Fruit fly (Drosophila melanogaster) whole organism, pupa: ENCODE results near the gene Tsp26A.

Source experiments
- CG10348 ChIP-seq: fragments of 200-800 bp; sonication (Bioruptor generic); IDR thresholded peaks from 2 replicates; pipeline ENCODE4 v1.3.6; 2022; ENCODE audit warnings: missing biosample characterization, missing genetic modification characterization
- CG12605 ChIP-seq: fragments of 200-800 bp; sonication (Bioruptor generic); IDR thresholded peaks from 2 replicates; pipeline ENCODE4 v1.3.6; 2022; ENCODE audit warnings: missing biosample characterization, missing genetic modification characterization
- CG13204 ChIP-seq: fragments of 200-800 bp; sonication (Bioruptor generic); optimal IDR thresholded peaks from 2 replicates; lab custom pipeline; 2018; ENCODE audit warnings: missing biosample characterization, mild to moderate bottlenecking, missing genetic modification characterization, moderate library complexity
- CG14655 ChIP-seq: fragments of 200-800 bp; sonication (Bioruptor generic); optimal IDR thresholded peaks from 3 replicates; lab custom pipeline; 2017; ENCODE audit warnings: mild to moderate bottlenecking, missing biosample characterization, missing genetic modification reagents, missing genetic modification characterization
- CG15710 ChIP-seq: fragments of 200-800 bp; sonication (Bioruptor generic); optimal IDR thresholded peaks from 2 replicates; lab custom pipeline; 2018; ENCODE audit warnings: missing biosample characterization, mild to moderate bottlenecking, missing genetic modification characterization, moderate library complexity
- CG17806 ChIP-seq: fragments of 200-800 bp; sonication (Bioruptor generic); optimal IDR thresholded peaks from 2 replicates; lab custom pipeline; 2018; ENCODE audit warnings: missing biosample characterization, mild to moderate bottlenecking, missing genetic modification characterization, moderate library complexity
- CG32121 ChIP-seq: fragments of 200-800 bp; sonication (Bioruptor generic); IDR thresholded peaks from 2 replicates; pipeline ENCODE4 v1.3.6; 2022; ENCODE audit warnings: missing biosample characterization, missing genetic modification characterization
- CG34367 ChIP-seq: fragments of 200-800 bp; sonication (Bioruptor generic); optimal IDR thresholded peaks from 2 replicates; lab custom pipeline; 2018; ENCODE audit warnings: missing biosample characterization, mild to moderate bottlenecking, missing genetic modification characterization
- CG4496 ChIP-seq: fragments of 200-800 bp; sonication (Bioruptor generic); IDR thresholded peaks from 3 replicates; pipeline ENCODE4 v1.3.6; 2022; ENCODE audit warnings: missing biosample characterization, missing genetic modification characterization
- CG8159 ChIP-seq: fragments of 200-800 bp; sonication (Bioruptor generic); optimal IDR thresholded peaks from 3 replicates; lab custom pipeline; 2018; ENCODE audit warnings: missing biosample characterization, mild to moderate bottlenecking, missing genetic modification characterization, moderate library complexity
- CG8301 ChIP-seq: fragments of 200-800 bp; sonication (Bioruptor generic); optimal IDR thresholded peaks from 2 replicates; lab custom pipeline; 2018; ENCODE audit warnings: missing biosample characterization, mild to moderate bottlenecking, missing genetic modification characterization
- CG9948 ChIP-seq: fragments of 200-800 bp; sonication (Bioruptor generic); optimal IDR thresholded peaks from 2 replicates; lab custom pipeline; 2018; ENCODE audit warnings: missing biosample characterization, mild to moderate bottlenecking, missing genetic modification characterization, moderate library complexity
- D1 ChIP-seq: fragments of 200-800 bp; sonication (Bioruptor generic); optimal IDR thresholded peaks from 2 replicates; lab custom pipeline; 2018; ENCODE audit warnings: missing biosample characterization, mild to moderate bottlenecking, missing genetic modification characterization, moderate library complexity
- EcR ChIP-seq: fragments of 200-800 bp; sonication (Bioruptor generic); optimal IDR thresholded peaks from 3 replicates; lab custom pipeline; 2019; ENCODE audit warnings: missing biosample characterization, missing genetic modification characterization, mild to moderate bottlenecking, moderate library complexity, missing genetic modification reagents
- Ets98B ChIP-seq: fragments of 200-800 bp; sonication (Bioruptor generic); IDR thresholded peaks from 2 replicates; pipeline ENCODE4 v1.3.6; 2022; ENCODE audit warnings: missing biosample characterization, missing genetic modification characterization
- Pif1A ChIP-seq: fragments of 200-800 bp; sonication (Bioruptor generic); optimal IDR thresholded peaks from 3 replicates; lab custom pipeline; 2016; ENCODE audit warnings: missing biosample characterization, missing genetic modification characterization
- Pif1B ChIP-seq: fragments of 200-800 bp; sonication (Bioruptor generic); optimal IDR thresholded peaks from 3 replicates; lab custom pipeline; 2016; ENCODE audit warnings: missing biosample characterization, missing genetic modification characterization
- Snoo ChIP-seq: fragments of 200-800 bp; sonication (Bioruptor generic); optimal IDR thresholded peaks from 3 replicates; lab custom pipeline; 2017; ENCODE audit warnings: missing biosample characterization, mild to moderate bottlenecking, missing genetic modification characterization, inconsistent platforms
- fd96Ca ChIP-seq: fragments of 200-800 bp; sonication (Bioruptor generic); IDR thresholded peaks from 3 replicates; pipeline ENCODE4 v1.3.6; 2022; ENCODE audit warnings: missing biosample characterization, missing genetic modification characterization
- gl ChIP-seq: fragments of 200-800 bp; sonication (Bioruptor generic); optimal IDR thresholded peaks from 2 replicates; lab custom pipeline; 2018; ENCODE audit warnings: missing biosample characterization, mild to moderate bottlenecking, missing genetic modification characterization
- rn ChIP-seq: fragments of 200-800 bp; sonication (Bioruptor generic); IDR thresholded peaks from 2 replicates; pipeline ENCODE4 v1.3.6; 2022; ENCODE audit warnings: missing biosample characterization, missing genetic modification characterization

The Tsp26A gene

dm6 chr2L:6000065-6000464, at the start of gene Tsp26A:
Gene Tsp26A (plus strand): TSS chr2L:6000228.
- no peak for TF ChIP-seq CG4496 (GFP tag; lab: Robert Waterston, UW)
- TF ChIP-seq D1 (tag; lab: Kevin White, UChicago), result no peak
- TF ChIP-seq CG15710 (tag; lab: Kevin White, UChicago), result no peak
- TF ChIP-seq CG17806 (tag; lab: Kevin White, UChicago), result no peak

dm6 chr2L:5956153-5956552, 43.9 kb upstream of the Tsp26A start, which contains the start of gene CG13999:
Gene CG13999 (minus strand): TSS chr2L:5956466.
- no peak for TF ChIP-seq CG10348 (GFP tag; lab: Robert Waterston, UW)
- no peak for TF ChIP-seq Pif1A (GFP tag; lab: Kevin White, UChicago)
- TF ChIP-seq CG32121 (GFP tag; lab: Robert Waterston, UW), result no peak
- TF ChIP-seq CG34367 (tag; lab: Kevin White, UChicago), result no peak
- no peak for TF ChIP-seq gl
- TF ChIP-seq EcR, result no peak
- no peak for TF ChIP-seq CG13204
- no peak for TF ChIP-seq CG17806 (tag; lab: Kevin White, UChicago)
- no peak for TF ChIP-seq fd96Ca (GFP tag; lab: Robert Waterston, UW)
- TF ChIP-seq CG15710 (tag; lab: Kevin White, UChicago), result no peak
- TF ChIP-seq, all 21 proteins: peak for 0

- TF ChIP-seq CG34367 (tag; lab: Kevin White, UChicago), result no peak
- no peak for TF ChIP-seq CG10348 (GFP tag; lab: Robert Waterston, UW)
- no peak for TF ChIP-seq fd96Ca (GFP tag; lab: Robert Waterston, UW)
- TF ChIP-seq CG32121 (GFP tag; lab: Robert Waterston, UW), result no peak
- TF ChIP-seq CG14655, result no peak
- TF ChIP-seq Pif1B, result no peak
Measured at dm6 chr2L:5956706-5957105, 43.3 kb upstream of the Tsp26A start, which contains the start of the genes CG13998 and Vm26Ab. Gene CG13998 (minus strand): TSS chr2L:5956819. Gene Vm26Ab (plus strand): TSS chr2L:5957004.

- TF ChIP-seq Snoo (tag; lab: Kevin White, UChicago) (no peak), CG8301 (no peak), EcR (no peak), CG13204 (no peak), CG10348 (GFP tag; lab: Robert Waterston, UW) (no peak)
Measured at dm6 chr2L:5958581-5959177, 41.3 kb upstream of the Tsp26A start, which contains the start of gene Vm26Ac. Gene Vm26Ac (minus strand): TSS chr2L:5958631.

- TF ChIP-seq CG14655 (no peak), CG34367 (tag; lab: Kevin White, UChicago) (no peak)
Measured at dm6 chr2L:5959863-5960658, 40.0 kb upstream of the Tsp26A start, which contains the start of gene Vm26Aa. Gene Vm26Aa (minus strand): TSS chr2L:5960340.

- no peak for TF ChIP-seq D1 (tag; lab: Kevin White, UChicago)
- no peak for TF ChIP-seq CG10348 (GFP tag; lab: Robert Waterston, UW)
- TF ChIP-seq Pif1A (GFP tag; lab: Kevin White, UChicago), result no peak
Measured at dm6 chr2L:5961169-5961918, 38.7 kb upstream of the Tsp26A start.

- TF ChIP-seq CG13204, result no peak
- no peak for TF ChIP-seq D1 (tag; lab: Kevin White, UChicago)
- TF ChIP-seq CG15710 (tag; lab: Kevin White, UChicago), result no peak
- TF ChIP-seq EcR, result no peak
- no peak for TF ChIP-seq CG32121 (GFP tag; lab: Robert Waterston, UW)
Measured at dm6 chr2L:5963251-5963650, 36.8 kb upstream of the Tsp26A start.

- TF ChIP-seq rn, result no peak
- TF ChIP-seq fd96Ca (GFP tag; lab: Robert Waterston, UW), result no peak
- no peak for TF ChIP-seq CG17806 (tag; lab: Kevin White, UChicago)
- no peak for TF ChIP-seq Pif1A (GFP tag; lab: Kevin White, UChicago)
- no peak for TF ChIP-seq CG34367 (tag; lab: Kevin White, UChicago)
- TF ChIP-seq CG4496 (GFP tag; lab: Robert Waterston, UW), result no peak
- no peak for TF ChIP-seq CG32121 (GFP tag; lab: Robert Waterston, UW)
- TF ChIP-seq CG8159 (tag; lab: Kevin White, UChicago), result no peak
- TF ChIP-seq CG10348 (GFP tag; lab: Robert Waterston, UW), result no peak
- no peak for TF ChIP-seq CG9948 (tag; lab: Kevin White, UChicago)
- TF ChIP-seq CG12605 (GFP tag; lab: Robert Waterston, UW), result no peak
- no peak for TF ChIP-seq D1 (tag; lab: Kevin White, UChicago)
- no peak for TF ChIP-seq Pif1B
- no peak for TF ChIP-seq Snoo (tag; lab: Kevin White, UChicago)
- no peak for TF ChIP-seq Ets98B (GFP tag; lab: Robert Waterston, UW)
- no peak for TF ChIP-seq EcR
- no peak for TF ChIP-seq CG8301
- no peak for TF ChIP-seq CG13204
Measured at dm6 chr2L:5964211-5964610, 35.8 kb upstream of the Tsp26A start.
